Worm (Caenorhabditis elegans) whole organism, L4 larva: ENCODE measurements around the gene skr-14.

ENCODE experiments used
- F49E8.2 ChIP-seq: sonication (generic microtip); optimal IDR thresholded peaks from 2 replicates; lab custom pipeline; 2016; ENCODE audit warnings: missing compliant biosample characterization, mild to moderate bottlenecking, missing genetic modification characterization, borderline replicate concordance
- Y5F2A.4 ChIP-seq: fragments of 200-800 bp; sonication (Bioruptor generic); optimal IDR thresholded peaks from 2 replicates; lab custom pipeline; 2018; ENCODE audit warnings: mild to moderate bottlenecking, missing genetic modification characterization, missing compliant biosample characterization
- ZK337.2 ChIP-seq: fragments of 200-800 bp; sonication (Bioruptor generic); IDR thresholded peaks from 2 replicates; pipeline ENCODE4 v1.3.6; 2022; ENCODE audit warnings: missing genetic modification reagents, missing genetic modification characterization, missing compliant biosample characterization
- aha-1 ChIP-seq: fragments of 150-350 bp; peaks from one replicate; lab custom pipeline; 2014; ENCODE audit warnings: missing biosample characterization, missing genetic modification characterization
- ama-1 ChIP-seq: fragments of 150-350 bp; optimal IDR thresholded peaks from 2 replicates; lab custom pipeline; 2014; ENCODE audit warnings: inconsistent platforms, mixed read lengths
- ceh-44 ChIP-seq: fragments of 200-800 bp; sonication (Bioruptor generic); IDR thresholded peaks from 2 replicates; pipeline ENCODE4 v1.3.6; 2022; ENCODE audit warnings: missing genetic modification reagents, missing genetic modification characterization, missing compliant biosample characterization
- ceh-82 ChIP-seq: sonication (generic microtip); optimal IDR thresholded peaks from 2 replicates; lab custom pipeline; 2017; ENCODE audit warnings: missing biosample characterization, missing genetic modification characterization
- daf-12 ChIP-seq: fragments of 150-350 bp; optimal IDR thresholded peaks from 2 replicates; lab custom pipeline; 2014; ENCODE audit warnings: missing biosample characterization, missing genetic modification reagents, missing genetic modification characterization
- fos-1 ChIP-seq: fragments of 150-350 bp; optimal IDR thresholded peaks from 2 replicates; lab custom pipeline; 2014; ENCODE audit warnings: missing biosample characterization, missing genetic modification characterization
- nhr-77 ChIP-seq: fragments of 150-350 bp; optimal IDR thresholded peaks from 2 replicates; lab custom pipeline; 2014; ENCODE audit warnings: missing biosample characterization, missing genetic modification characterization
- spr-1 ChIP-seq: sonication (generic microtip); optimal IDR thresholded peaks from 2 replicates; lab custom pipeline; 2016; ENCODE audit warnings: mild to moderate bottlenecking, missing genetic modification characterization, missing compliant biosample characterization

DNA sequence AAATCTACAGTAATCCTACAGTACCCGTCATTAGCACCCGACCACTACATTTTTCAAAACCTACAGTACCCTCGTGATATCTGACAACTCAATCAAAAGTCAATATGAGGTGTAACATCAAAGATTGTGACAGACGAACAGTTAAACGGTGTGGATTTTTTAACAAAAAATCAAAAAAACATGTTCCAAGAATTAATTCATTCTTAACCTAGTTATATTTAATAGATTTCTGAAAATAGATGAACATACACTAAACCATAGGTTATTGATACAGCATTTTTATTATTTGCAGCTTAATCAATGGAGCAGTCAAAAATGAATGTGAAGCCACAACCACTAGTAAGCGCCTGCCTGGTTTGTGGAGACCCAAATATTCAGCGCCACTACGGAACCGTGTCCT lies 13.9 kb downstream of the skr-14 start, which contains the start of gene nhr-118:
- TF ChIP-seq ZK337.2 (no peak), spr-1 (tag; lab: Kevin White, UChicago) (no peak), nhr-77 (tag; lab: Kevin White, UChicago) (no peak), ama-1 (lab: Kevin White, UChicago) (no peak), ceh-44 (GFP tag; lab: Robert Waterston, UW) (no peak), aha-1 (peak; percentile 9), fos-1 (tag; lab: Kevin White, UChicago) (no peak), Y5F2A.4 (GFP tag; lab: Kevin White, UChicago) (no peak), daf-12 (no peak), F49E8.2 (tag; lab: Kevin White, UChicago) (no peak), ceh-82 (tag; lab: Kevin White, UChicago) (no peak)
